Worm (Caenorhabditis elegans) whole organism, young adult: ENCODE measurements around the gene R07B7.8.

ENCODE experiments used
- B0019.2 ChIP-seq: fragments of 200-800 bp; sonication (Bioruptor generic); conservative IDR thresholded peaks from 2 replicates; pipeline ENCODE4 v1.3.6; 2022; ENCODE audit warnings: missing genetic modification reagents, missing genetic modification characterization, missing compliant biosample characterization
- B0261.1 ChIP-seq: sonication (generic microtip); optimal IDR thresholded peaks from 2 replicates; lab custom pipeline; 2016; ENCODE audit warnings: mild to moderate bottlenecking, missing genetic modification characterization, moderate library complexity, missing compliant biosample characterization
- C06A6.2 ChIP-seq: fragments of 200-800 bp; sonication (Bioruptor generic); conservative IDR thresholded peaks from 2 replicates; pipeline ENCODE4 v1.3.6; 2022; ENCODE audit warnings: missing genetic modification characterization, missing compliant biosample characterization
- F23B12.7 ChIP-seq: sonication (generic microtip); optimal IDR thresholded peaks from 2 replicates; lab custom pipeline; 2017; ENCODE audit warnings: missing genetic modification characterization, mild to moderate bottlenecking, missing compliant biosample characterization, antibody characterized with exemption, moderate library complexity; ENCODE audit not compliant: insufficient read depth
- F39B2.1 ChIP-seq: fragments of 200-800 bp; sonication (Bioruptor generic); IDR thresholded peaks from 2 replicates; pipeline ENCODE4 v1.3.6; 2022; ENCODE audit warnings: missing genetic modification reagents, missing genetic modification characterization, missing compliant biosample characterization
- F52B5.7 ChIP-seq: sonication (generic microtip); optimal IDR thresholded peaks from 2 replicates; lab custom pipeline; 2016; ENCODE audit warnings: mild to moderate bottlenecking, missing genetic modification characterization, missing compliant biosample characterization
- F55B11.4 ChIP-seq: sonication (generic microtip); optimal IDR thresholded peaks from 2 replicates; lab custom pipeline; 2016; ENCODE audit warnings: missing compliant biosample characterization, missing genetic modification characterization, borderline replicate concordance; ENCODE audit not compliant: insufficient read depth
- K11D2.4 ChIP-seq: fragments of 200-800 bp; sonication (Bioruptor generic); IDR thresholded peaks from 2 replicates; pipeline ENCODE4 v1.3.6; 2022; ENCODE audit warnings: missing genetic modification reagents, missing genetic modification characterization, missing compliant biosample characterization
- K12H6.12 ChIP-seq: fragments of 200-800 bp; sonication (Bioruptor generic); optimal IDR thresholded peaks from 2 replicates; lab custom pipeline; 2018; ENCODE audit warnings: mild to moderate bottlenecking, missing genetic modification characterization, missing compliant biosample characterization
- T26A5.8 ChIP-seq: sonication (generic microtip); optimal IDR thresholded peaks from 2 replicates; lab custom pipeline; 2016; ENCODE audit warnings: missing genetic modification characterization, missing compliant biosample characterization
- Y79H2A.3 ChIP-seq: fragments of 200-800 bp; sonication (Bioruptor generic); conservative IDR thresholded peaks from 2 replicates; pipeline ENCODE4 v1.3.6; 2022; ENCODE audit warnings: missing genetic modification reagents, missing genetic modification characterization, missing compliant biosample characterization
- akir-1 ChIP-seq: fragments of 200-800 bp; sonication (Bioruptor generic); optimal IDR thresholded peaks from 2 replicates; lab custom pipeline; 2018; ENCODE audit warnings: mild to moderate bottlenecking, missing genetic modification characterization, moderate library complexity, missing compliant biosample characterization
- aptf-2 ChIP-seq: fragments of 200-800 bp; sonication (Bioruptor generic); conservative IDR thresholded peaks from 2 replicates; pipeline ENCODE4 v1.3.6; 2022; ENCODE audit warnings: missing genetic modification reagents, missing genetic modification characterization, missing compliant biosample characterization
- attf-3 ChIP-seq: fragments of 200-800 bp; sonication (Bioruptor generic); conservative IDR thresholded peaks from 2 replicates; pipeline ENCODE4 v1.3.6; 2022; ENCODE audit warnings: missing genetic modification reagents, missing genetic modification characterization, missing compliant biosample characterization
- cebp-2 ChIP-seq: fragments of 200-800 bp; sonication (Bioruptor generic); IDR thresholded peaks from 2 replicates; pipeline ENCODE4 v1.3.6; 2022; ENCODE audit warnings: missing genetic modification characterization, missing compliant biosample characterization
- ceh-100 ChIP-seq: fragments of 200-800 bp; sonication (Bioruptor generic); IDR thresholded peaks from 2 replicates; pipeline ENCODE4 v1.3.6; 2022; ENCODE audit warnings: missing genetic modification reagents, missing genetic modification characterization, missing compliant biosample characterization
- ceh-40 ChIP-seq: fragments of 200-800 bp; sonication (Bioruptor generic); IDR thresholded peaks from 2 replicates; pipeline ENCODE4 v1.3.6; 2022; ENCODE audit warnings: missing genetic modification characterization, missing compliant biosample characterization
- chd-7 ChIP-seq: sonication (generic microtip); optimal IDR thresholded peaks from 2 replicates; lab custom pipeline; 2016; ENCODE audit warnings: mild to moderate bottlenecking, missing genetic modification characterization, moderate library complexity, missing compliant biosample characterization
- dox-1 ChIP-seq: fragments of 200-800 bp; sonication (Bioruptor generic); IDR thresholded peaks from 2 replicates; pipeline ENCODE4 v1.3.6; 2022; ENCODE audit warnings: missing genetic modification reagents, missing genetic modification characterization, missing compliant biosample characterization
- dpl-1 ChIP-seq: fragments of 150-350 bp; optimal IDR thresholded peaks from 2 replicates; lab custom pipeline; 2014; ENCODE audit warnings: missing biosample characterization, missing genetic modification reagents, missing genetic modification characterization
- egl-18 ChIP-seq: fragments of 200-800 bp; sonication (Bioruptor generic); IDR thresholded peaks from 2 replicates; pipeline ENCODE4 v1.3.6; 2022; ENCODE audit warnings: missing genetic modification reagents, missing genetic modification characterization, missing compliant biosample characterization
- egl-44 ChIP-seq: fragments of 200-800 bp; sonication (Bioruptor generic); IDR thresholded peaks from 2 replicates; pipeline ENCODE4 v1.3.6; 2022; ENCODE audit warnings: missing genetic modification reagents, missing genetic modification characterization, missing compliant biosample characterization
- gei-17 ChIP-seq: fragments of 200-800 bp; sonication (Bioruptor generic); optimal IDR thresholded peaks from 2 replicates; lab custom pipeline; 2018; ENCODE audit warnings: mild to moderate bottlenecking, missing genetic modification characterization, missing compliant biosample characterization
- hlh-12 ChIP-seq: sonication (generic microtip); optimal IDR thresholded peaks from 2 replicates; lab custom pipeline; 2016; ENCODE audit warnings: missing genetic modification characterization, missing compliant biosample characterization
- hmg-20 ChIP-seq: fragments of 200-800 bp; sonication (Bioruptor generic); IDR thresholded peaks from 2 replicates; pipeline ENCODE4 v1.3.6; 2022; ENCODE audit warnings: missing genetic modification reagents, missing genetic modification characterization, missing compliant biosample characterization
- hrde-1 ChIP-seq: sonication (generic microtip); optimal IDR thresholded peaks from 2 replicates; lab custom pipeline; 2016; ENCODE audit warnings: missing genetic modification characterization, mild to moderate bottlenecking, missing compliant biosample characterization, moderate library complexity, missing genotype, missing genetic modification reagents, borderline replicate concordance
- lsl-1 ChIP-seq: fragments of 200-800 bp; sonication (Bioruptor generic); optimal IDR thresholded peaks from 2 replicates; lab custom pipeline; 2018; ENCODE audit warnings: mild to moderate bottlenecking, missing genetic modification characterization, moderate library complexity, missing compliant biosample characterization
- madf-3 ChIP-seq: fragments of 200-800 bp; sonication (Bioruptor generic); IDR thresholded peaks from 2 replicates; pipeline ENCODE4 v1.3.6; 2022; ENCODE audit warnings: missing genetic modification reagents, missing genetic modification characterization, missing compliant biosample characterization
- nfya-1 ChIP-seq: sonication (generic microtip); optimal IDR thresholded peaks from 2 replicates; lab custom pipeline; 2017; ENCODE audit warnings: antibody characterized with exemption, missing compliant biosample characterization, missing genetic modification characterization, borderline replicate concordance; ENCODE audit not compliant: insufficient read depth
- nhr-27 ChIP-seq: fragments of 200-800 bp; sonication (Bioruptor generic); optimal IDR thresholded peaks from 2 replicates; lab custom pipeline; 2018; ENCODE audit warnings: mild to moderate bottlenecking, missing genetic modification characterization, moderate library complexity, missing compliant biosample characterization
- nhr-90 ChIP-seq: sonication (generic microtip); optimal IDR thresholded peaks from 2 replicates; lab custom pipeline; 2016; ENCODE audit warnings: missing genotype, mild to moderate bottlenecking, missing genetic modification characterization, missing compliant biosample characterization
- pbrm-1 ChIP-seq: fragments of 200-800 bp; sonication (Bioruptor generic); IDR thresholded peaks from 2 replicates; pipeline ENCODE4 v1.3.6; 2022; ENCODE audit warnings: missing genetic modification reagents, missing genetic modification characterization, missing compliant biosample characterization
- rec-8 ChIP-seq, 2 experiments: sonication (generic microtip); optimal IDR thresholded peaks; 2 replicates each; lab custom pipeline; 2016; ENCODE audit warnings: mild to moderate bottlenecking in 2 of 2, missing genetic modification characterization in 2 of 2, missing genetic modification reagents in 2 of 2, missing genotype in 2 of 2, missing biosample characterization in 1 of 2, missing compliant biosample characterization in 1 of 2, moderate library complexity in 1 of 2
- rpc-1 ChIP-seq, 2 experiments: fragments of 150-350 bp in 1 of 2; sonication (generic microtip) in 1 of 2; optimal IDR thresholded peaks; 2 replicates each; lab custom pipeline; 2014 to 2018; ENCODE audit warnings: missing biosample characterization in 1 of 2, missing genetic modification characterization in 1 of 2, missing genetic modification reagents in 1 of 2, missing genotype in 1 of 2
- snpc-3.4 ChIP-seq: sonication (generic microtip); optimal IDR thresholded peaks from 2 replicates; lab custom pipeline; 2017; ENCODE audit warnings: missing genetic modification characterization, mild to moderate bottlenecking, missing compliant biosample characterization, antibody characterized with exemption, moderate library complexity, missing genotype, missing genetic modification reagents
- snpc-4 ChIP-seq, 5 experiments: fragments of 150-350 bp in 1 of 5; sonication (generic microtip) in 4 of 5; optimal IDR thresholded peaks; 2 replicates each; lab custom pipeline; 2014 to 2018; ENCODE audit warnings: missing genetic modification characterization in 5 of 5, missing biosample characterization in 3 of 5, antibody characterized with exemption in 2 of 5, mild to moderate bottlenecking in 2 of 5, missing compliant biosample characterization in 2 of 5, missing genotype in 2 of 5, moderate library complexity in 2 of 5, missing genetic modification reagents in 1 of 5
- unc-130 ChIP-seq: sonication (generic microtip); optimal IDR thresholded peaks from 2 replicates; lab custom pipeline; 2016; ENCODE audit warnings: missing genetic modification reagents, missing genetic modification characterization, missing compliant biosample characterization
- unc-62 ChIP-seq: fragments of 150-350 bp; optimal IDR thresholded peaks from 2 replicates; lab custom pipeline; 2014; ENCODE audit warnings: missing biosample characterization, missing genetic modification reagents, missing genetic modification characterization
- xnd-1 ChIP-seq: sonication (generic microtip); optimal IDR thresholded peaks from 2 replicates; lab custom pipeline; 2016; ENCODE audit warnings: missing genotype, missing genetic modification reagents, missing genetic modification characterization, missing compliant biosample characterization
- ztf-18 ChIP-seq: sonication (generic microtip); optimal IDR thresholded peaks from 2 replicates; lab custom pipeline; 2016; ENCODE audit warnings: missing genotype, mild to moderate bottlenecking, missing genetic modification characterization, missing compliant biosample characterization
- ztf-22 ChIP-seq: fragments of 200-800 bp; sonication (Bioruptor generic); optimal IDR thresholded peaks from 2 replicates; lab custom pipeline; 2018; ENCODE audit warnings: mild to moderate bottlenecking, missing genetic modification characterization, moderate library complexity, missing compliant biosample characterization
- ztf-25 ChIP-seq: fragments of 200-800 bp; sonication (Bioruptor generic); IDR thresholded peaks from 2 replicates; pipeline ENCODE4 v1.3.6; 2022; ENCODE audit warnings: missing genetic modification reagents, missing genetic modification characterization, missing compliant biosample characterization

R07B7.8 gene

DNA sequence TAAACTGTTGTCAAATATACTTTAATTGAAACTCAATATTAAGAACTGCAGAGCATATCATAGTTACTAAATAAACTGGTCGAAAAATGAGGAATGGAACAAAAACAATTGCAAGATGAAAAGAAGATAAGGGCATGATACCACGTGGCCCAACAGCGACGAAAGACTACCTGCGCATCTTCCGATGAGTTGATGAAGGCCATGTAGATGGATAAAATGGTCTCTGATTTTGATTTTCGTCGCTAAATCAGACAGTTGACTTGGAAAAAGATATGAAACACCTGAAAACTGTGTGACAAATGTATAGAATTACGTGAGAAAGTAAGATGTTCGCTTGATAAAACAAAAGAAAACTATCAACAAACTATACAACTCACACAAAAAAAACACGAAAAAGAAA, 12.6 kb downstream of the R07B7.8 start (continued):
- no peak for TF ChIP-seq unc-130 (GFP tag; lab: Kevin White, UChicago)

DNA sequence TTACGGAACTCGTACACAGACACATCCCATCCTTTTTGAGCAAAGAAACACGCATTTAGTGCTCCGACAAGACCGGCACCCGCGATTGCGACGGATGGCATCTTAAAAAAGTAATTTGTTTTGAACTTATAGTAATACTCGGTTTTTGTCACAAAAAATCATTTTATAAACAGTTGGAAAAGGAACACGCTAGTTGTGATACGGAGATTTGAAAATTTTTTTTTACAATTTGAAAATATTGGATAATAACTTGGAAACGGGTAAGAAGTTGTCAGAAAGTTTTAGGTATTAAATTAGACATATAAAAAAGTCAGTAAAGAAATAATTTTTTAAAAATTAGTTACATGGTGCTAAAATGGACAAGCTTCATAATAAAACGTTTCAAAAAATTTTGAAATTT, 13.7 kb downstream of the R07B7.8 start, which contains the start of gene kmo-1:
kmo-1 (minus strand) TSS at position 101 of the 400 bp plus-strand sequence.
- TF ChIP-seq egl-44 (no peak), B0019.2 (GFP tag; lab: Robert Waterston, UW) (no peak), hrde-1 (tag; lab: Kevin White, UChicago) (no peak)
- TF ChIP-seq, all 124 proteins: peak for 0

- no peak for TF ChIP-seq F39B2.1
- TF ChIP-seq hlh-12 (tag; lab: Kevin White, UChicago), result no peak
- no peak for TF ChIP-seq hmg-20 (GFP tag; lab: Robert Waterston, UW)
- no peak for TF ChIP-seq ztf-22 (GFP tag; lab: Kevin White, UChicago)
- no peak for TF ChIP-seq chd-7 (tag; lab: Kevin White, UChicago)
- no peak for TF ChIP-seq egl-18 (GFP tag; lab: Robert Waterston, UW)
- no peak for TF ChIP-seq F52B5.7 (tag; lab: Kevin White, UChicago)
- no peak for TF ChIP-seq F55B11.4 (tag; lab: Kevin White, UChicago)
- no peak for TF ChIP-seq Y79H2A.3 (GFP tag; lab: Robert Waterston, UW)
- TF ChIP-seq rpc-1 (optimal IDR thresholded peaks at IDR 0.05; lab: Kevin White, UChicago), result no peak
- TF ChIP-seq rpc-1 (tag; optimal IDR thresholded peaks at IDR 0.05; lab: Kevin White, UChicago), result no peak
- no peak for TF ChIP-seq unc-62
- no peak for TF ChIP-seq akir-1
- no peak for TF ChIP-seq ztf-25 (GFP tag; lab: Robert Waterston, UW)
- TF ChIP-seq madf-3 (GFP tag; lab: Robert Waterston, UW), result no peak
These were observed 15.7 kb downstream of the R07B7.8 start, which contains the start of gene kmo-2 for ce11 chrV:12068437-12068836. kmo-2 (minus strand) TSS chrV:12068537.

DNA sequence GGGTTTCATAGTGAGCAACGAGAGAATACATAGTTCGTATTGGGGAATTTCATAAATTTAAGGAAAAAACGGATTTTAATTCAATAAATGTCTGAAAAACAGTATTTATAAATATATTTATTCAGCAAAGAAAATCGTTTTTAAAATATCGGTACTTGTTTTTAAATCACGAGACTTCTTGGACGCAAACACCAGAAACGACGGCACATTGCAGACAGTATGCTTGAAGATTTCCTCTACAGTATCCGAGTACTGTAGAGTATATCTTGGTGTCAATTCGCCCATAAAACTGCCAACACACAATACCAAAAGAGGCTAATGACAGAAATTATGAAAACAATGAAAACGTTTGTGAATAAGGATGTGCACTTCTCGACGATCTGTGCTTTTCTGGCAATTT, 18.3 kb downstream of the R07B7.8 start:
- TF ChIP-seq gei-17 (GFP tag; lab: Kevin White, UChicago) (no peak), xnd-1 (no peak), snpc-3.4 (tag; lab: Kevin White, UChicago) (peak; percentile 24), lsl-1 (peak; percentile 86), ceh-40 (GFP tag; lab: Robert Waterston, UW) (no peak), B0261.1 (tag; lab: Kevin White, UChicago) (no peak), T26A5.8 (tag; lab: Kevin White, UChicago) (no peak), cebp-2 (no peak), snpc-4 (GFP tag; optimal IDR thresholded peaks at IDR 0.05; lab: Kevin White, UChicago) (no peak), snpc-4 (tag; optimal IDR thresholded peaks at IDR 0.05; lab: Kevin White, UChicago) (peak in 1 of 4 experiments; percentile 49), nhr-27 (tag; lab: Kevin White, UChicago) (no peak), K12H6.12 (tag; lab: Kevin White, UChicago) (no peak), K11D2.4 (0 out of 2 replicates have a peak, but pooled peaks have one; percentile 18), F23B12.7 (peak; percentile 64), dpl-1 (GFP tag; lab: Kevin White, UChicago) (peak; percentile 20), rec-8 (tag; optimal IDR thresholded peaks at IDR 0.05; lab: Kevin White, UChicago) (no peak), attf-3 (no peak), ceh-100 (GFP tag; lab: Robert Waterston, UW) (no peak), nhr-90 (no peak), ztf-22 (GFP tag; lab: Kevin White, UChicago) (no peak), dox-1 (GFP tag; lab: Robert Waterston, UW) (peak; percentile 29; the same call in 1 of the 2 replicates), akir-1 (no peak), madf-3 (GFP tag; lab: Robert Waterston, UW) (no peak), ztf-18 (tag; lab: Kevin White, UChicago) (no peak), nfya-1 (tag; lab: Kevin White, UChicago) (no peak), aptf-2 (GFP tag; lab: Robert Waterston, UW) (no peak), pbrm-1 (GFP tag; lab: Robert Waterston, UW) (0 out of 2 replicates have a peak, but pooled peaks have one; percentile 37), C06A6.2 (GFP tag; lab: Robert Waterston, UW) (no peak)
